Worm (Caenorhabditis elegans) whole organism, L2 larva: Measurements from ENCODE around the gene ragc-1.

Source experiments
- C34F6.9 ChIP-seq: fragments of 150-350 bp; optimal IDR thresholded peaks from 2 replicates; lab custom pipeline; 2014; ENCODE audit warnings: missing biosample characterization, missing genetic modification characterization
- F13H6.1 ChIP-seq: sonication (generic microtip); optimal IDR thresholded peaks from 2 replicates; lab custom pipeline; 2016; ENCODE audit warnings: missing genetic modification characterization, missing compliant biosample characterization
- R02D3.7 ChIP-seq: fragments of 150-350 bp; optimal IDR thresholded peaks from 2 replicates; lab custom pipeline; 2014; ENCODE audit warnings: missing biosample characterization, missing genetic modification characterization
- Y55F3AM.14 ChIP-seq: fragments of 200-800 bp; sonication (Bioruptor generic); optimal IDR thresholded peaks from 2 replicates; lab custom pipeline; 2018; ENCODE audit warnings: mild to moderate bottlenecking, missing genetic modification characterization, missing compliant biosample characterization
- ZK546.5 ChIP-seq: sonication (generic microtip); optimal IDR thresholded peaks from 2 replicates; lab custom pipeline; 2017; ENCODE audit warnings: missing biosample characterization, missing genetic modification characterization
- alr-1 ChIP-seq: fragments of 150-350 bp; optimal IDR thresholded peaks from 2 replicates; lab custom pipeline; 2014; ENCODE audit warnings: missing biosample characterization, missing genetic modification characterization
- aly-2 ChIP-seq: fragments of 150-350 bp; optimal IDR thresholded peaks from 2 replicates; lab custom pipeline; 2014; ENCODE audit warnings: missing biosample characterization, missing genetic modification characterization
- ama-1 ChIP-seq: fragments of 150-350 bp; optimal IDR thresholded peaks from 2 replicates; lab custom pipeline; 2018; ENCODE audit warnings: inconsistent platforms
- blmp-1 ChIP-seq: sonication (generic microtip); optimal IDR thresholded peaks from 2 replicates; lab custom pipeline; 2017; ENCODE audit warnings: missing genetic modification characterization, mild to moderate bottlenecking, missing compliant biosample characterization, antibody characterized with exemption, moderate library complexity; ENCODE audit not compliant: insufficient read depth
- ceh-16 ChIP-seq: fragments of 150-350 bp; optimal IDR thresholded peaks from 2 replicates; lab custom pipeline; 2014; ENCODE audit warnings: missing biosample characterization, missing genetic modification characterization
- ceh-82 ChIP-seq: fragments of 150-350 bp; optimal IDR thresholded peaks from 2 replicates; lab custom pipeline; 2014; ENCODE audit warnings: missing biosample characterization, missing genetic modification characterization
- crh-2 ChIP-seq: sonication (generic microtip); optimal IDR thresholded peaks from 2 replicates; lab custom pipeline; 2017; ENCODE audit warnings: missing biosample characterization, missing genetic modification characterization
- dmd-4 ChIP-seq: sonication (generic microtip); optimal IDR thresholded peaks from 2 replicates; lab custom pipeline; 2017; ENCODE audit warnings: missing biosample characterization, missing genetic modification characterization
- egl-27 ChIP-seq: sonication (generic microtip); optimal IDR thresholded peaks from 3 replicates; lab custom pipeline; 2017; ENCODE audit warnings: missing biosample characterization, missing genetic modification reagents, missing genetic modification characterization
- elt-1 ChIP-seq: fragments of 150-350 bp; optimal IDR thresholded peaks from 2 replicates; lab custom pipeline; 2014; ENCODE audit warnings: missing biosample characterization, missing genetic modification characterization
- elt-3 ChIP-seq: sonication (generic microtip); optimal IDR thresholded peaks from 2 replicates; lab custom pipeline; 2017; ENCODE audit warnings: missing biosample characterization, missing genetic modification characterization
- fos-1 ChIP-seq: fragments of 150-350 bp; optimal IDR thresholded peaks from 2 replicates; lab custom pipeline; 2014; ENCODE audit warnings: missing biosample characterization, missing genetic modification characterization
- gmeb-1 ChIP-seq: fragments of 150-350 bp; optimal IDR thresholded peaks from 2 replicates; lab custom pipeline; 2014; ENCODE audit warnings: missing biosample characterization, missing genetic modification characterization
- lin-11 ChIP-seq: fragments of 150-350 bp; sonication (generic microtip); optimal IDR thresholded peaks from 2 replicates; lab custom pipeline; 2014; ENCODE audit warnings: missing biosample characterization, missing genetic modification characterization, inconsistent platforms, mixed read lengths
- lin-13 ChIP-seq: fragments of 150-350 bp; optimal IDR thresholded peaks from 2 replicates; lab custom pipeline; 2014; ENCODE audit warnings: missing biosample characterization, missing genetic modification reagents, missing genetic modification characterization
- lin-39 ChIP-seq: fragments of 150-350 bp; optimal IDR thresholded peaks from 2 replicates; lab custom pipeline; 2014; ENCODE audit warnings: missing biosample characterization, missing genetic modification reagents, missing genetic modification characterization
- lsy-2 ChIP-seq, 2 experiments: fragments of 150-350 bp in 1 of 2; sonication (generic microtip) in 1 of 2; optimal IDR thresholded peaks; 2 replicates each; lab custom pipeline; 2014 to 2017; ENCODE audit warnings: missing biosample characterization in 2 of 2, missing genetic modification characterization in 2 of 2
- mab-5 ChIP-seq: fragments of 150-350 bp; optimal IDR thresholded peaks from 2 replicates; lab custom pipeline; 2014; ENCODE audit warnings: missing biosample characterization, missing genetic modification characterization
- mbf-1 ChIP-seq: sonication (generic microtip); optimal IDR thresholded peaks from 2 replicates; lab custom pipeline; 2017; ENCODE audit warnings: missing biosample characterization, missing genetic modification characterization
- mdl-1 ChIP-seq, 2 experiments: fragments of 150-350 bp in 1 of 2; sonication (generic microtip) in 1 of 2; optimal IDR thresholded peaks; 2 replicates each; lab custom pipeline; 2017; ENCODE audit warnings: missing biosample characterization in 2 of 2, missing genetic modification characterization in 2 of 2
- nhr-10 ChIP-seq: sonication (generic microtip); optimal IDR thresholded peaks from 2 replicates; lab custom pipeline; 2017; ENCODE audit warnings: missing biosample characterization, missing genetic modification characterization
- nhr-11 ChIP-seq: fragments of 150-350 bp; optimal IDR thresholded peaks from 2 replicates; lab custom pipeline; 2014; ENCODE audit warnings: missing biosample characterization, missing genetic modification characterization
- nhr-12 ChIP-seq: fragments of 150-350 bp; optimal IDR thresholded peaks from 2 replicates; lab custom pipeline; 2014; ENCODE audit warnings: missing biosample characterization, missing genetic modification characterization
- nhr-129 ChIP-seq: fragments of 150-350 bp; optimal IDR thresholded peaks from 2 replicates; lab custom pipeline; 2014; ENCODE audit warnings: missing biosample characterization, missing genetic modification characterization
- nhr-21 ChIP-seq: fragments of 150-350 bp; optimal IDR thresholded peaks from 2 replicates; lab custom pipeline; 2014; ENCODE audit warnings: missing biosample characterization, missing genetic modification characterization
- nhr-23 ChIP-seq: fragments of 150-350 bp; optimal IDR thresholded peaks from 2 replicates; lab custom pipeline; 2014; ENCODE audit warnings: missing biosample characterization, missing genetic modification reagents, missing genetic modification characterization
- nhr-237 ChIP-seq: fragments of 150-350 bp; optimal IDR thresholded peaks from 2 replicates; lab custom pipeline; 2014; ENCODE audit warnings: missing biosample characterization, missing genetic modification characterization
- nhr-25 ChIP-seq: fragments of 150-350 bp; sonication (generic microtip); optimal IDR thresholded peaks from 3 replicates; lab custom pipeline; 2014; ENCODE audit warnings: missing biosample characterization, missing genetic modification characterization
- nhr-6 ChIP-seq: fragments of 150-350 bp; optimal IDR thresholded peaks from 2 replicates; lab custom pipeline; 2014; ENCODE audit warnings: missing biosample characterization, missing genetic modification characterization
- nhr-77 ChIP-seq: fragments of 150-350 bp; optimal IDR thresholded peaks from 2 replicates; lab custom pipeline; 2014; ENCODE audit warnings: missing biosample characterization, missing genetic modification characterization
- peb-1 ChIP-seq: fragments of 150-350 bp; optimal IDR thresholded peaks from 2 replicates; lab custom pipeline; 2014; ENCODE audit warnings: missing biosample characterization, missing genetic modification characterization
- sem-4 ChIP-seq: fragments of 150-350 bp; optimal IDR thresholded peaks from 2 replicates; lab custom pipeline; 2014; ENCODE audit warnings: missing biosample characterization, missing genetic modification reagents, missing genetic modification characterization
- skn-1 ChIP-seq: sonication (generic microtip); optimal IDR thresholded peaks from 2 replicates; lab custom pipeline; 2017; ENCODE audit warnings: missing biosample characterization, missing genetic modification characterization
- sma-3 ChIP-seq: sonication (generic microtip); optimal IDR thresholded peaks from 2 replicates; lab custom pipeline; 2016; ENCODE audit warnings: missing genetic modification reagents, missing genetic modification characterization, missing compliant biosample characterization
- sma-9 ChIP-seq, 2 experiments: fragments of 150-350 bp in 1 of 2; sonication (generic microtip) in 1 of 2; optimal IDR thresholded peaks; 2 replicates each; lab custom pipeline; 2014 to 2016; ENCODE audit warnings: missing genetic modification characterization in 2 of 2, mild to moderate bottlenecking in 1 of 2, missing biosample characterization in 1 of 2, missing compliant biosample characterization in 1 of 2, missing genetic modification reagents in 1 of 2, moderate library complexity in 1 of 2
- snpc-4 ChIP-seq: fragments of 150-350 bp; optimal IDR thresholded peaks from 2 replicates; lab custom pipeline; 2014; ENCODE audit warnings: missing biosample characterization, missing genetic modification characterization
- unc-39 ChIP-seq: fragments of 150-350 bp; optimal IDR thresholded peaks from 2 replicates; lab custom pipeline; 2014; ENCODE audit warnings: missing biosample characterization, missing genetic modification characterization
- unc-55 ChIP-seq: fragments of 150-350 bp; sonication (generic microtip); optimal IDR thresholded peaks from 3 replicates; lab custom pipeline; 2014; ENCODE audit warnings: missing biosample characterization, missing genetic modification reagents, missing genetic modification characterization
- unc-62 ChIP-seq: fragments of 150-350 bp; optimal IDR thresholded peaks from 2 replicates; lab custom pipeline; 2014; ENCODE audit warnings: missing biosample characterization, missing genetic modification reagents, missing genetic modification characterization
- zag-1 ChIP-seq: fragments of 150-350 bp; optimal IDR thresholded peaks from 2 replicates; lab custom pipeline; 2014; ENCODE audit warnings: missing biosample characterization, missing genetic modification characterization
- ztf-1 ChIP-seq: fragments of 200-800 bp; sonication (Bioruptor generic); conservative IDR thresholded peaks from 2 replicates; pipeline ENCODE4 v1.3.6; 2022; ENCODE audit warnings: missing genetic modification characterization, missing compliant biosample characterization
- ztf-11 ChIP-seq: sonication (generic microtip); optimal IDR thresholded peaks from 2 replicates; lab custom pipeline; 2017; ENCODE audit warnings: missing biosample characterization, missing genetic modification characterization
- ztf-4 ChIP-seq: fragments of 150-350 bp; optimal IDR thresholded peaks from 2 replicates; lab custom pipeline; 2014; ENCODE audit warnings: missing biosample characterization, missing genetic modification characterization

The ragc-1 gene

DNA sequence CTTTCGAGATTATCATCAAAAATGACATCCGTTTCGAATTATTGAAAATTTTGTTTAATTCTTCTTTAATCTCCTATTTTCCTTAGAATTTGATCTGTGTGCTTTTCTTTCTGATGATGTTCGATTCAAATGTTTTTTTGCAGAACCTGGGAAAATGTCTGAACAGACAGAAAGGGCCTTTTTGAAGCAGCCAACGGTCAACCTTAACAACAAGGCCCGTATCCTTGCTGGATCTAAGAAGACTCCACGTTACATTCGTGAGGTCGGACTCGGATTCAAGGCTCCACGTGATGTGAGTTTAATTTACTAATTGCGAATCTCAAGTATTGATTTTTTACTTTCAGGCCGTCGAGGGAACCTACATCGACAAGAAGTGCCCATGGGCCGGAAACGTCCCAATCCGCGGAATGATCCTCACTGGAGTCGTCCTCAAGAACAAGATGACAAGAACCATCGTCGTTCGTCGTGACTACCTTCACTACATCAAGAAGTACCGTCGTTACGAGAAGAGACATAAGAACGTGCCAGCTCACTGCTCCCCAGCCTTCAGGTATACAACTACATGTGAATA is 2.1 kb downstream of the ragc-1 start, which contains the start of gene rps-11:
TSS of gene rps-11 (plus strand) at position 144 of the 571 bp plus-strand sequence.
- TF ChIP-seq nhr-77, result no peak
- no peak for TF ChIP-seq R02D3.7 (tag; lab: Kevin White, UChicago)
- TF ChIP-seq unc-62, result no peak

DNA sequence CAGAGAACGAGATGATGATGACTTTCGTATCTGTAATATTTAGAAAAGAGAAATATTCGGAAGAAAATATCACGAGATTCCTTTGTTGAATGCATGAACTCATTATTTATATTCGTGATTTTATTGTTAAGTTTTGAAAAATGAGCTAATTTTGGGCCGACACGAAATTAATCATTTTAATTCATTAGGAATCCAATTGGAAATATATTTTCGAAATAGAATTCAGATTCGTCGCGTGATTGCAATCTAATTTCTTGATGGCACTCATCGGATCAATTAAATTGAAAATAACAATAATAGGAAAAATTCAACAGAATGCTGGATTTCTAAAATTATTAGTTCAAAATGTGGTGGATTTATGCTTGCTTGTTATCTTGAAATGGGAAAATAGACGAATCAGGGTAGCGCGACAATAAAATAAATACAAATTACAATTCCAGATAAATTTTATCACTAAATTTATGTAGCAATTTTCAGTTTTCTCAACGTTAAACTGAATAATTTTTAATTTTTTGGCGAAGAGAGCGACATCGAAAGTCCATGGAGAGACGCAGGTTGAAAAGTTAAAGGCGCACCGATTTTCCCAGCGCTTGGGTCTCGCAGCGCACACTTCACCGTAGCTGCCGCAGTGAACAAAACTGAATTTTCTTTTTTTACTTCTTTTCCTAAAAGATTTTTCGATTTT is 2.9 kb downstream of the ragc-1 start:
- TF ChIP-seq ceh-82 (tag; lab: Kevin White, UChicago) (no peak), R02D3.7 (tag; lab: Kevin White, UChicago) (no peak), nhr-129 (tag; lab: Kevin White, UChicago) (peak; percentile 63), nhr-6 (tag; lab: Kevin White, UChicago) (no peak), nhr-23 (tag; lab: Kevin White, UChicago) (no peak), ztf-4 (tag; lab: Kevin White, UChicago) (peak; percentile 32), nhr-25 (tag; lab: Kevin White, UChicago) (peak; percentile 50), peb-1 (tag; lab: Kevin White, UChicago) (no peak), nhr-77 (no peak), unc-39 (tag; lab: Kevin White, UChicago) (no peak), lin-39 (tag; lab: Kevin White, UChicago) (no peak), fos-1 (tag; lab: Kevin White, UChicago) (peak; percentile 23), unc-62 (no peak), sma-3 (GFP tag; lab: Kevin White, UChicago) (peak; percentile 46), blmp-1 (tag; lab: Kevin White, UChicago) (peak; percentile 26), sma-9 (GFP tag; optimal IDR thresholded peaks at IDR 0.05; lab: Kevin White, UChicago) (peak; percentile 51), sma-9 (tag; optimal IDR thresholded peaks at IDR 0.05; lab: Kevin White, UChicago) (no peak), lin-11 (tag; lab: Kevin White, UChicago) (peak; percentile 81), Y55F3AM.14 (GFP tag; lab: Kevin White, UChicago) (peak; percentile 21), alr-1 (no peak), aly-2 (tag; lab: Kevin White, UChicago) (no peak), ztf-11 (no peak), skn-1 (tag; lab: Kevin White, UChicago) (peak; percentile 49), crh-2 (tag; lab: Kevin White, UChicago) (peak; percentile 57), nhr-237 (no peak), mab-5 (tag; lab: Kevin White, UChicago) (no peak), snpc-4 (tag; lab: Kevin White, UChicago) (no peak), nhr-12 (tag; lab: Kevin White, UChicago) (no peak), nhr-10 (tag; lab: Kevin White, UChicago) (no peak), nhr-21 (tag; lab: Kevin White, UChicago) (peak; percentile 4), mbf-1 (tag; lab: Kevin White, UChicago) (no peak), egl-27 (tag; lab: Kevin White, UChicago) (no peak), unc-55 (GFP tag; lab: Kevin White, UChicago) (peak; percentile 92), F13H6.1 (peak; percentile 40), sem-4 (tag; lab: Kevin White, UChicago) (no peak), ztf-1 (GFP tag; lab: Robert Waterston, UW) (no peak), lsy-2 (tag; optimal IDR thresholded peaks at IDR 0.05; lab: Kevin White, UChicago) (peak; percentile 57 to 94), gmeb-1 (peak; percentile 75), ama-1 (lab: Kevin White, UChicago) (peak; percentile 39), elt-1 (tag; lab: Kevin White, UChicago) (no peak), C34F6.9 (tag; lab: Kevin White, UChicago) (peak; percentile 79), ZK546.5 (peak; percentile 26), dmd-4 (tag; lab: Kevin White, UChicago) (no peak), elt-3 (tag; lab: Kevin White, UChicago) (no peak), nhr-11 (no peak), lin-13 (GFP tag; lab: Kevin White, UChicago) (peak; percentile 65), zag-1 (tag; lab: Kevin White, UChicago) (no peak), mdl-1 (tag; optimal IDR thresholded peaks at IDR 0.05; lab: Kevin White, UChicago) (no peak), ceh-16 (tag; lab: Kevin White, UChicago) (no peak)
